Fruit fly (Drosophila melanogaster) whole organism, embryonic: ENCODE measurements around the gene unc-119.

Experiments used
- CG11504 ChIP-seq: fragments of 200-800 bp; sonication (Bioruptor generic); optimal IDR thresholded peaks from 3 replicates; lab custom pipeline; 2019; ENCODE audit warnings: missing biosample characterization, mild to moderate bottlenecking, missing genetic modification characterization, moderate library complexity
- CG12219 ChIP-seq: fragments of 200-800 bp; sonication (Bioruptor generic); optimal IDR thresholded peaks from 3 replicates; lab custom pipeline; 2018; ENCODE audit warnings: missing biosample characterization, mild to moderate bottlenecking, missing genetic modification characterization
- CG12659 ChIP-seq: fragments of 200-800 bp; sonication (Bioruptor generic); optimal IDR thresholded peaks from 3 replicates; lab custom pipeline; 2017; ENCODE audit warnings: mild to moderate bottlenecking, missing biosample characterization, missing genetic modification reagents, missing genetic modification characterization
- CG12744 ChIP-seq: fragments of 200-800 bp; sonication (Bioruptor generic); optimal IDR thresholded peaks from 2 replicates; lab custom pipeline; 2016; ENCODE audit warnings: missing biosample characterization, missing genetic modification characterization
- CG12769 ChIP-seq: fragments of 200-800 bp; sonication (Bioruptor generic); optimal IDR thresholded peaks from 2 replicates; lab custom pipeline; 2019; ENCODE audit warnings: missing biosample characterization, mild to moderate bottlenecking, missing genetic modification characterization, moderate library complexity
- CG15601 ChIP-seq: fragments of 200-800 bp; sonication (Bioruptor generic); optimal IDR thresholded peaks from 3 replicates; lab custom pipeline; 2019; ENCODE audit warnings: missing biosample characterization, mild to moderate bottlenecking, missing genetic modification characterization, moderate library complexity
- CG2199 ChIP-seq: fragments of 200-800 bp; sonication (Bioruptor generic); IDR thresholded peaks from 3 replicates; pipeline ENCODE4 v1.3.6; 2022; ENCODE audit warnings: missing biosample characterization, missing genetic modification characterization
- CG2202 ChIP-seq: fragments of 200-800 bp; sonication (Bioruptor generic); optimal IDR thresholded peaks from 2 replicates; lab custom pipeline; 2018; ENCODE audit warnings: missing biosample characterization, mild to moderate bottlenecking, missing genetic modification characterization
- CG31388 ChIP-seq: fragments of 200-800 bp; sonication (Bioruptor generic); optimal IDR thresholded peaks from 2 replicates; lab custom pipeline; 2016; ENCODE audit warnings: missing biosample characterization, missing genetic modification characterization
- CG3726 ChIP-seq: fragments of 200-800 bp; sonication (Bioruptor generic); IDR thresholded peaks from 3 replicates; pipeline ENCODE4, ENCODE4 v1.3.6; 2022; ENCODE audit warnings: missing biosample characterization, missing genetic modification characterization
- CG42726 ChIP-seq: fragments of 200-800 bp; sonication (Bioruptor generic); IDR thresholded peaks from 2 replicates; pipeline ENCODE4 v1.3.6; 2022; ENCODE audit warnings: missing biosample characterization, missing genetic modification characterization; ENCODE audit not compliant: partially characterized antibody
- CG4424 ChIP-seq: fragments of 200-800 bp; sonication (Bioruptor generic); optimal IDR thresholded peaks from 3 replicates; lab custom pipeline; 2016; ENCODE audit warnings: missing biosample characterization, missing genetic modification characterization
- CG4617 ChIP-seq: fragments of 200-800 bp; sonication (Bioruptor generic); optimal IDR thresholded peaks from 3 replicates; lab custom pipeline; 2016; ENCODE audit warnings: missing biosample characterization, missing genetic modification characterization, borderline replicate concordance
- CG6791 ChIP-seq: fragments of 200-800 bp; sonication (Bioruptor generic); IDR thresholded peaks from 3 replicates; pipeline ENCODE4 v1.3.6; 2022; ENCODE audit warnings: missing biosample characterization, missing genetic modification characterization; ENCODE audit not compliant: partially characterized antibody
- CG8281 ChIP-seq: fragments of 200-800 bp; sonication (Bioruptor generic); optimal IDR thresholded peaks from 2 replicates; lab custom pipeline; 2018; ENCODE audit warnings: missing biosample characterization, mild to moderate bottlenecking, missing genetic modification characterization, moderate library complexity
- CG8290 ChIP-seq, 3 experiments: fragments of 200-800 bp; sonication (Bioruptor generic); optimal IDR thresholded peaks; 2 replicates each; lab custom pipeline; 2016 to 2019; ENCODE audit warnings: missing biosample characterization in 3 of 3, missing genetic modification characterization in 3 of 3, mild to moderate bottlenecking in 2 of 3, moderate library complexity in 1 of 3
- CG9932 ChIP-seq: fragments of 200-800 bp; sonication (Bioruptor generic); IDR thresholded peaks from 2 replicates; pipeline ENCODE4 v1.3.6; 2022; ENCODE audit warnings: missing biosample characterization, missing genetic modification characterization
- CHES-1-like ChIP-seq: fragments of 200-800 bp; sonication (Bioruptor generic); optimal IDR thresholded peaks from 2 replicates; lab custom pipeline; 2016; ENCODE audit warnings: missing biosample characterization, missing genetic modification characterization
- Gsc ChIP-seq: fragments of 200-800 bp; sonication (Bioruptor generic); IDR thresholded peaks from 2 replicates; pipeline ENCODE4 v1.3.6; 2022; ENCODE audit warnings: missing biosample characterization, missing genetic modification characterization
- HHEX ChIP-seq: fragments of 200-800 bp; sonication (Bioruptor generic); optimal IDR thresholded peaks from 3 replicates; lab custom pipeline; 2017; ENCODE audit warnings: missing biosample characterization, mild to moderate bottlenecking, missing genetic modification characterization, missing genetic modification reagents
- Hand ChIP-seq: fragments of 200-800 bp; sonication (Bioruptor generic); optimal IDR thresholded peaks from 2 replicates; lab custom pipeline; 2017; ENCODE audit warnings: mild to moderate bottlenecking, missing biosample characterization, missing genetic modification reagents, missing genetic modification characterization
- MBD-R2 ChIP-seq: fragments of 200-800 bp; sonication (Bioruptor generic); IDR thresholded peaks from 2 replicates; pipeline ENCODE4 v1.3.6; 2022; ENCODE audit warnings: missing biosample characterization, missing genetic modification characterization
- MTF-1 ChIP-seq: fragments of 200-800 bp; sonication (Bioruptor generic); optimal IDR thresholded peaks from 2 replicates; lab custom pipeline; 2018; ENCODE audit warnings: missing biosample characterization, mild to moderate bottlenecking, missing genetic modification characterization, borderline replicate concordance
- Mrtf ChIP-seq: fragments of 200-800 bp; sonication (Bioruptor generic); IDR thresholded peaks from 3 replicates; pipeline ENCODE4 v1.3.6; 2022; ENCODE audit warnings: missing biosample characterization, missing genetic modification characterization
- NFAT ChIP-seq: fragments of 200-800 bp; sonication (Bioruptor generic); IDR thresholded peaks from 2 replicates; pipeline ENCODE4 v1.3.6; 2022; ENCODE audit warnings: missing biosample characterization, missing genetic modification characterization
- NK7.1 ChIP-seq: fragments of 200-800 bp; sonication (Bioruptor generic); optimal IDR thresholded peaks from 3 replicates; lab custom pipeline; 2016; ENCODE audit warnings: missing biosample characterization, missing genetic modification characterization
- Neu2 ChIP-seq: fragments of 200-800 bp; sonication (Bioruptor generic); optimal IDR thresholded peaks from 3 replicates; lab custom pipeline; 2016; ENCODE audit warnings: missing biosample characterization, missing genetic modification characterization, borderline replicate concordance
- Stat92E ChIP-seq, 3 experiments: fragments of >200 bp in 2 of 3; fragments of 200-800 bp in 1 of 3; sonication (Bioruptor generic) in 1 of 3; optimal IDR thresholded peaks; 2 replicates each; lab custom pipeline; 2017 to 2019; ENCODE audit warnings: missing biosample characterization in 3 of 3, missing genetic modification characterization in 3 of 3, mild to moderate bottlenecking in 1 of 3, moderate library complexity in 1 of 3
- Tbp ChIP-seq: fragments of >200 bp; optimal IDR thresholded peaks from 2 replicates; lab custom pipeline; 2018; ENCODE audit warnings: missing biosample characterization, missing genetic modification characterization
- Usf ChIP-seq: fragments of 200-800 bp; sonication (Bioruptor generic); optimal IDR thresholded peaks from 2 replicates; lab custom pipeline; 2017; ENCODE audit warnings: missing genotype, missing biosample characterization, missing genetic modification characterization
- bbx ChIP-seq: fragments of 200-800 bp; sonication (Bioruptor generic); IDR thresholded peaks from 2 replicates; pipeline ENCODE4 v1.3.6; 2022; ENCODE audit warnings: missing biosample characterization, missing genetic modification characterization; ENCODE audit not compliant: partially characterized antibody
- btn ChIP-seq: fragments of 200-800 bp; sonication (Bioruptor generic); optimal IDR thresholded peaks from 2 replicates; lab custom pipeline; 2016; ENCODE audit warnings: missing biosample characterization, missing genetic modification characterization
- crc ChIP-seq: fragments of 200-800 bp; sonication (Bioruptor generic); optimal IDR thresholded peaks from 2 replicates; lab custom pipeline; 2016; ENCODE audit warnings: missing biosample characterization, missing genetic modification characterization
- crp ChIP-seq, 2 experiments: fragments of 200-800 bp; sonication (Bioruptor generic); optimal IDR thresholded peaks; 2 replicates in 1 of 2; 3 replicates in 1 of 2; lab custom pipeline; 2017; ENCODE audit warnings: missing biosample characterization in 2 of 2, missing genetic modification characterization in 2 of 2, mild to moderate bottlenecking in 1 of 2, moderate library complexity in 1 of 2
- en ChIP-seq: fragments of 200-800 bp; sonication (Bioruptor generic); optimal IDR thresholded peaks from 2 replicates; lab custom pipeline; 2016; ENCODE audit warnings: missing biosample characterization, missing genetic modification characterization
- fru ChIP-seq: fragments of >200 bp; optimal IDR thresholded peaks from 2 replicates; lab custom pipeline; 2017
- gce ChIP-seq: fragments of 200-800 bp; sonication (Bioruptor generic); IDR thresholded peaks from 3 replicates; pipeline ENCODE4 v1.3.6; 2022; ENCODE audit warnings: missing biosample characterization, missing genetic modification characterization
- gfzf ChIP-seq: fragments of 200-800 bp; sonication (Bioruptor generic); optimal IDR thresholded peaks from 2 replicates; lab custom pipeline; 2016; ENCODE audit warnings: missing biosample characterization, mild to moderate bottlenecking, missing genetic modification characterization, moderate library complexity
- gsb-n ChIP-seq: fragments of 200-800 bp; sonication (Bioruptor generic); optimal IDR thresholded peaks from 3 replicates; lab custom pipeline; 2018; ENCODE audit warnings: missing biosample characterization, mild to moderate bottlenecking, missing genetic modification characterization
- ham ChIP-seq: fragments of 200-800 bp; sonication (Bioruptor generic); IDR thresholded peaks from 2 replicates; pipeline ENCODE4 v1.3.6; 2022; ENCODE audit warnings: missing biosample characterization, missing genetic modification characterization
- jigr1 ChIP-seq: fragments of 200-800 bp; sonication (Bioruptor generic); IDR thresholded peaks from 3 replicates; pipeline ENCODE4 v1.3.6; 2022; ENCODE audit warnings: missing biosample characterization, missing genetic modification characterization
- jumu ChIP-seq: fragments of 200-800 bp; sonication (Bioruptor generic); optimal IDR thresholded peaks from 3 replicates; lab custom pipeline; 2016; ENCODE audit warnings: missing biosample characterization, missing genetic modification characterization
- kah ChIP-seq: fragments of 200-800 bp; sonication (Bioruptor generic); optimal IDR thresholded peaks from 2 replicates; lab custom pipeline; 2018; ENCODE audit warnings: missing biosample characterization, mild to moderate bottlenecking, missing genetic modification characterization
- kni ChIP-seq: fragments of 200-800 bp; sonication (Bioruptor generic); optimal IDR thresholded peaks from 3 replicates; lab custom pipeline; 2017; ENCODE audit warnings: mild to moderate bottlenecking, missing biosample characterization, missing genetic modification reagents, missing genetic modification characterization
- lilli ChIP-seq: fragments of 200-800 bp; sonication (Bioruptor generic); optimal IDR thresholded peaks from 3 replicates; lab custom pipeline; 2016; ENCODE audit warnings: missing biosample characterization, missing genetic modification characterization
- maf-S ChIP-seq: fragments of 200-800 bp; sonication (Bioruptor generic); optimal IDR thresholded peaks from 2 replicates; lab custom pipeline; 2016; ENCODE audit warnings: missing biosample characterization, missing genetic modification characterization
- nmo ChIP-seq: fragments of 200-800 bp; sonication (Bioruptor generic); optimal IDR thresholded peaks from 2 replicates; lab custom pipeline; 2018; ENCODE audit warnings: missing biosample characterization, mild to moderate bottlenecking, missing genetic modification characterization, moderate library complexity
- pho ChIP-seq: fragments of 200-800 bp; sonication (Bioruptor generic); optimal IDR thresholded peaks from 2 replicates; lab custom pipeline; 2016; ENCODE audit warnings: missing biosample characterization, missing genetic modification characterization
- stc ChIP-seq: fragments of 200-800 bp; sonication (Bioruptor generic); IDR thresholded peaks from 2 replicates; pipeline ENCODE4 v1.3.6; 2022; ENCODE audit warnings: missing biosample characterization, missing genetic modification characterization
- wor ChIP-seq: fragments of 200-800 bp; sonication (Bioruptor generic); IDR thresholded peaks from 2 replicates; pipeline ENCODE4 v1.3.6; 2022; ENCODE audit warnings: missing biosample characterization, missing genetic modification characterization
- zfh2 ChIP-seq: fragments of 200-800 bp; sonication (Bioruptor generic); optimal IDR thresholded peaks from 2 replicates; lab custom pipeline; 2016; ENCODE audit warnings: missing biosample characterization, missing genetic modification characterization

Gene unc-119

DNA sequence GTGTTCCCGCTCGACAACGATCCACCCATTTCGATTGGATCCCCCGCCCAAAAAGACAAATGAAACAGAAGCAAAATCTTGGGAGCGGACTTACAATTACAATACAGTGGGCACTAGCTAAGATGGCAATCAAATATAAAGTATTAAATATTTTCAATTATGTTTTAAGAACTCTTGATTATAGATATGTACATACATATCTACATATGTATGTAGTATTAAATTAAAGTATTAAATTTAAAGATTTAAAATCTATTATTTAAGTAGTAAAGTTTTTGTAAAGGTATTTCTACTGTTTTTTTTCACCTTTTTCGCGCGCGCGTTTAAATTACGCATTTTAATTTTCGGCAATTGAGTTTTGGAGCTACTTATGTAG lies 43.7 kb upstream of the unc-119 start (continued):
- TF ChIP-seq jigr1 (GFP tag; lab: Robert Waterston, UW) (peak; percentile 41; the same call in 1 of the 3 replicates), gsb-n (tag; lab: Kevin White, UChicago) (peak; percentile 85), CG4617 (GFP tag; lab: Kevin White, UChicago) (peak; percentile 2), pho (GFP tag; lab: Kevin White, UChicago) (no peak), CG42726 (GFP tag; lab: Robert Waterston, UW) (no peak), jumu (GFP tag; lab: Kevin White, UChicago) (no peak), maf-S (no peak), wor (GFP tag; lab: Robert Waterston, UW) (peak; percentile 45), ham (GFP tag; lab: Robert Waterston, UW) (no peak), CG12219 (GFP tag; lab: Kevin White, UChicago) (peak; percentile 55), CG12744 (no peak), CG12769 (tag; lab: Kevin White, UChicago) (no peak), gfzf (no peak), CG4424 (peak; percentile 58), Tbp (no peak), kah (peak; percentile 19), bbx (no peak), CG15601 (tag; lab: Kevin White, UChicago) (peak; percentile 84), kni (no peak), CG2202 (peak; percentile 66), CG12659 (GFP tag; lab: Kevin White, UChicago) (peak; percentile 72), CG8290 (GFP tag; optimal IDR thresholded peaks at IDR 0.05; lab: Kevin White, UChicago) (no peak), CG8290 (tag; optimal IDR thresholded peaks at IDR 0.05; lab: Kevin White, UChicago) (peak in 1 of 2 experiments; percentile 56), CG31388 (GFP tag; lab: Kevin White, UChicago) (peak; percentile 27), nmo (GFP tag; lab: Kevin White, UChicago) (peak; percentile 89), Mrtf (GFP tag; lab: Robert Waterston, UW) (peak; percentile 63; the same call in 1 of the 3 replicates), CG8281 (peak; percentile 32), Gsc (GFP tag; lab: Robert Waterston, UW) (no peak), btn (GFP tag; lab: Kevin White, UChicago) (no peak), CG11504 (tag; lab: Kevin White, UChicago) (peak; percentile 84), lilli (GFP tag; lab: Kevin White, UChicago) (no peak), en (GFP tag; lab: Kevin White, UChicago) (no peak), CG6791 (GFP tag; lab: Robert Waterston, UW) (no peak), NK7.1 (GFP tag; lab: Kevin White, UChicago) (no peak), Usf (GFP tag; lab: Kevin White, UChicago) (no peak), zfh2 (no peak), gce (GFP tag; lab: Robert Waterston, UW) (no peak), Stat92E (GFP tag; optimal IDR thresholded peaks at IDR 0.05; lab: Kevin White, UChicago) (no peak), fru (lab: Kevin White, UChicago) (no peak), CG3726 (GFP tag; lab: Robert Waterston, UW) (no peak), CG2199 (GFP tag; lab: Robert Waterston, UW) (no peak), HHEX (GFP tag; lab: Kevin White, UChicago) (peak; percentile 80), crc (GFP tag; lab: Kevin White, UChicago) (no peak), NFAT (peak; percentile 49; the same call in 1 of the 2 replicates), MBD-R2 (peak; percentile 37; the same call in 1 of the 2 replicates), CHES-1-like (GFP tag; lab: Kevin White, UChicago) (no peak), Hand (GFP tag; lab: Kevin White, UChicago) (peak; percentile 63), stc (GFP tag; lab: Robert Waterston, UW) (peak; percentile 62), CG9932 (GFP tag; lab: Robert Waterston, UW) (peak; percentile 80), crp (GFP tag; optimal IDR thresholded peaks at IDR 0.05; lab: Kevin White, UChicago) (no peak), MTF-1 (peak; percentile 6), Neu2 (GFP tag; lab: Kevin White, UChicago) (no peak)
